Worm (Caenorhabditis elegans): ENCODE data around the gene ppm-2.
A peak's percentile ranks its signal among the peaks of the same experiment; 100 is the strongest.

- TF ChIP-seq unc-62 (GFP tag; optimal IDR thresholded peaks at IDR 0.05) (peak; percentile 7), ztf-11 (tag; optimal IDR thresholded peaks at IDR 0.05) (no peak), mab-5 (tag; optimal IDR thresholded peaks at IDR 0.05) (no peak), pha-4 (tag; optimal IDR thresholded peaks at IDR 0.05) (no peak), elt-1 (tag; optimal IDR thresholded peaks at IDR 0.05; ENCODE audit: borderline replicate concordance, insufficient read depth) (no peak), nhr-2 (tag; optimal IDR thresholded peaks at IDR 0.05) (no peak), nhr-76 (tag; optimal IDR thresholded peaks at IDR 0.05) (no peak), elt-3 (tag; optimal IDR thresholded peaks at IDR 0.05) (no peak), nhr-237 (tag; optimal IDR thresholded peaks at IDR 0.05) (no peak), lsy-2 (tag; optimal IDR thresholded peaks at IDR 0.05) (no peak), ceh-43 (GFP tag; optimal IDR thresholded peaks at IDR 0.05) (no peak), ces-1 (GFP tag; optimal IDR thresholded peaks at IDR 0.05) (no peak), mep-1 (tag; optimal IDR thresholded peaks at IDR 0.05) (no peak), unc-39 (tag; optimal IDR thresholded peaks at IDR 0.05) (no peak)
Measured at ce11 chrIII:4616071-4616571, 34.2 kb upstream of the ppm-2 start, which contains the start of gene lips-3.
